Fruit fly (Drosophila melanogaster) Kc167 (cell line): ENCODE measurements around the gene CG7884.

Source experiments
- Myc ChIP-seq: fragments of >200 bp; optimal IDR thresholded peaks from 2 replicates; lab custom pipeline; 2017; ENCODE audit warnings: missing external identifiers
- Sin3A ChIP-seq: fragments of >200 bp; optimal IDR thresholded peaks from 2 replicates; lab custom pipeline; 2018; ENCODE audit warnings: missing external identifiers
- h ChIP-seq: fragments of >200 bp; optimal IDR thresholded peaks from 3 replicates; lab custom pipeline; 2018; ENCODE audit warnings: missing external identifiers
- insv ChIP-seq: fragments of >200 bp; optimal IDR thresholded peaks from 3 replicates; lab custom pipeline; 2018; ENCODE audit warnings: missing external identifiers
- psq ChIP-seq: fragments of >200 bp; optimal IDR thresholded peaks from 2 replicates; lab custom pipeline; 2017; ENCODE audit warnings: missing external identifiers
- ttk ChIP-seq: sonication (Bioruptor generic); optimal IDR thresholded peaks from 2 replicates; lab custom pipeline; 2017; ENCODE audit warnings: missing external identifiers

- TF ChIP-seq Myc: no peak
- no peak for TF ChIP-seq Sin3A (lab: Kevin White, UChicago)
- TF ChIP-seq h: no peak
- TF ChIP-seq psq: no peak
- TF ChIP-seq ttk: no peak
- TF ChIP-seq insv (lab: Kevin White, UChicago): no peak
Measured at dm6 chrX:19220415-19220814, at the start of gene CG7884.
